Fruit fly (Drosophila melanogaster) S2 (cell line): ENCODE data around the gene CG34162.

Experiments
- CG8478 ChIP-seq: fragments of >200 bp; optimal IDR thresholded peaks from 2 replicates; lab custom pipeline; 2018
- CTCF ChIP-seq, 2 experiments: fragments of >200 bp; optimal IDR thresholded peaks; 2 replicates each; lab custom pipeline; 2018

DNA sequence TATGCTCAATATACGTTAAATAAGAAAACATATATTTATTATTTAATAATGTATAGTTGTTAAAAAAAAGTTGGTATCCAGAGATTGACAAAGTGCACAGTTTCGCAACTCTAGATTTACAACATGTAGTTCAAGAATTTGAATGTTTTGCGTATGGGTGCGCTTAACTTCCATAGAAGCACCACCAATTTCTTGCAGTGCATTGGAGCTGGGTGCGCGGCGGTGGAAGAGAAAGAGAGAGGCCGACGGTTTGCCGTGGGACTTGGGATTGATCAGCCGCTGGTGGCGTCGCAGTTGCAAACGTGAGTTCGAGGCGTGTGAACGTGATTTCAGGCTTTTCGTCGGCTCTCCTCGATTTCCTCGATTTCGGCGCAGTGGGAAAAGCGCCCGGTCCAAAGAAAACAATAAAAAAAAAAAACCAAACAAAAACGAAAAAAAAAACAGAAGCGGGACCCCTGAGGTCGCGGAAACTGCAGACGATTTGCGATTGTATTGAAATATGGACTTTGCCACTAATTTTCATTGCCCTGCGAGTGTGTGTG lies 30.1 kb upstream of the CG34162 start, which contains the start of gene spz4:
- no peak for TF ChIP-seq CTCF (optimal IDR thresholded peaks at IDR 0.05; lab: Kevin White, UChicago)
- no peak for TF ChIP-seq CG8478
